Fruit fly (Drosophila melanogaster) whole organism: ENCODE measurements around the gene CG43390.

ENCODE experiments used
- CG8478 ChIP-seq: fragments of >200 bp; optimal IDR thresholded peaks from 2 replicates; lab custom pipeline; 2018; ENCODE audit warnings: inconsistent platforms
- pan ChIP-seq: fragments of >200 bp; optimal IDR thresholded peaks from 2 replicates; lab custom pipeline; 2017
- psq ChIP-seq: fragments of >200 bp; optimal IDR thresholded peaks from 2 replicates; lab custom pipeline; 2017
- usp ChIP-seq: fragments of >200 bp; optimal IDR thresholded peaks from 2 replicates; lab custom pipeline; 2017; ENCODE audit warnings: missing biosample characterization, missing genetic modification characterization, mixed read lengths

- no peak for TF ChIP-seq pan
- TF ChIP-seq psq: no peak
- no peak for TF ChIP-seq CG8478 (lab: Kevin White, UChicago)
- TF ChIP-seq usp (GFP tag; lab: Kevin White, UChicago): no peak
Measured at dm6 chr3L:11561946-11562760, 17.6 kb downstream of the CG43390 start, which contains the start of the genes CG7394 and Mob2.
